Worm (Caenorhabditis elegans) whole organism, L2 larva: ENCODE results near the gene tdo-2.

Source experiments
- C34F6.9 ChIP-seq: fragments of 150-350 bp; optimal IDR thresholded peaks from 2 replicates; lab custom pipeline; 2014; ENCODE audit warnings: missing biosample characterization, missing genetic modification characterization
- F13H6.1 ChIP-seq: sonication (generic microtip); optimal IDR thresholded peaks from 2 replicates; lab custom pipeline; 2016; ENCODE audit warnings: missing genetic modification characterization, missing compliant biosample characterization
- R02D3.7 ChIP-seq: fragments of 150-350 bp; optimal IDR thresholded peaks from 2 replicates; lab custom pipeline; 2014; ENCODE audit warnings: missing biosample characterization, missing genetic modification characterization
- ZK546.5 ChIP-seq: sonication (generic microtip); optimal IDR thresholded peaks from 2 replicates; lab custom pipeline; 2017; ENCODE audit warnings: missing biosample characterization, missing genetic modification characterization
- aly-2 ChIP-seq: fragments of 150-350 bp; optimal IDR thresholded peaks from 2 replicates; lab custom pipeline; 2014; ENCODE audit warnings: missing biosample characterization, missing genetic modification characterization
- ama-1 ChIP-seq: fragments of 150-350 bp; optimal IDR thresholded peaks from 2 replicates; lab custom pipeline; 2018; ENCODE audit warnings: inconsistent platforms
- blmp-1 ChIP-seq: sonication (generic microtip); optimal IDR thresholded peaks from 2 replicates; lab custom pipeline; 2017; ENCODE audit warnings: missing genetic modification characterization, mild to moderate bottlenecking, missing compliant biosample characterization, antibody characterized with exemption, moderate library complexity; ENCODE audit not compliant: insufficient read depth
- ceh-16 ChIP-seq: fragments of 150-350 bp; optimal IDR thresholded peaks from 2 replicates; lab custom pipeline; 2014; ENCODE audit warnings: missing biosample characterization, missing genetic modification characterization
- ceh-82 ChIP-seq: fragments of 150-350 bp; optimal IDR thresholded peaks from 2 replicates; lab custom pipeline; 2014; ENCODE audit warnings: missing biosample characterization, missing genetic modification characterization
- crh-2 ChIP-seq: sonication (generic microtip); optimal IDR thresholded peaks from 2 replicates; lab custom pipeline; 2017; ENCODE audit warnings: missing biosample characterization, missing genetic modification characterization
- dmd-4 ChIP-seq: sonication (generic microtip); optimal IDR thresholded peaks from 2 replicates; lab custom pipeline; 2017; ENCODE audit warnings: missing biosample characterization, missing genetic modification characterization
- egl-27 ChIP-seq: sonication (generic microtip); optimal IDR thresholded peaks from 3 replicates; lab custom pipeline; 2017; ENCODE audit warnings: missing biosample characterization, missing genetic modification reagents, missing genetic modification characterization
- elt-1 ChIP-seq: fragments of 150-350 bp; optimal IDR thresholded peaks from 2 replicates; lab custom pipeline; 2014; ENCODE audit warnings: missing biosample characterization, missing genetic modification characterization
- fos-1 ChIP-seq: fragments of 150-350 bp; optimal IDR thresholded peaks from 2 replicates; lab custom pipeline; 2014; ENCODE audit warnings: missing biosample characterization, missing genetic modification characterization
- gmeb-1 ChIP-seq: fragments of 150-350 bp; optimal IDR thresholded peaks from 2 replicates; lab custom pipeline; 2014; ENCODE audit warnings: missing biosample characterization, missing genetic modification characterization
- lin-11 ChIP-seq: fragments of 150-350 bp; sonication (generic microtip); optimal IDR thresholded peaks from 2 replicates; lab custom pipeline; 2014; ENCODE audit warnings: missing biosample characterization, missing genetic modification characterization, inconsistent platforms, mixed read lengths
- lin-13 ChIP-seq: fragments of 150-350 bp; optimal IDR thresholded peaks from 2 replicates; lab custom pipeline; 2014; ENCODE audit warnings: missing biosample characterization, missing genetic modification reagents, missing genetic modification characterization
- lin-39 ChIP-seq: fragments of 150-350 bp; optimal IDR thresholded peaks from 2 replicates; lab custom pipeline; 2014; ENCODE audit warnings: missing biosample characterization, missing genetic modification reagents, missing genetic modification characterization
- lsy-2 ChIP-seq, 2 experiments: fragments of 150-350 bp in 1 of 2; sonication (generic microtip) in 1 of 2; optimal IDR thresholded peaks; 2 replicates each; lab custom pipeline; 2014 to 2017; ENCODE audit warnings: missing biosample characterization in 2 of 2, missing genetic modification characterization in 2 of 2
- mab-5 ChIP-seq: fragments of 150-350 bp; optimal IDR thresholded peaks from 2 replicates; lab custom pipeline; 2014; ENCODE audit warnings: missing biosample characterization, missing genetic modification characterization
- nhr-10 ChIP-seq: sonication (generic microtip); optimal IDR thresholded peaks from 2 replicates; lab custom pipeline; 2017; ENCODE audit warnings: missing biosample characterization, missing genetic modification characterization
- nhr-11 ChIP-seq: fragments of 150-350 bp; optimal IDR thresholded peaks from 2 replicates; lab custom pipeline; 2014; ENCODE audit warnings: missing biosample characterization, missing genetic modification characterization
- nhr-12 ChIP-seq: fragments of 150-350 bp; optimal IDR thresholded peaks from 2 replicates; lab custom pipeline; 2014; ENCODE audit warnings: missing biosample characterization, missing genetic modification characterization
- nhr-129 ChIP-seq: fragments of 150-350 bp; optimal IDR thresholded peaks from 2 replicates; lab custom pipeline; 2014; ENCODE audit warnings: missing biosample characterization, missing genetic modification characterization
- nhr-21 ChIP-seq: fragments of 150-350 bp; optimal IDR thresholded peaks from 2 replicates; lab custom pipeline; 2014; ENCODE audit warnings: missing biosample characterization, missing genetic modification characterization
- nhr-23 ChIP-seq: fragments of 150-350 bp; optimal IDR thresholded peaks from 2 replicates; lab custom pipeline; 2014; ENCODE audit warnings: missing biosample characterization, missing genetic modification reagents, missing genetic modification characterization
- nhr-237 ChIP-seq: fragments of 150-350 bp; optimal IDR thresholded peaks from 2 replicates; lab custom pipeline; 2014; ENCODE audit warnings: missing biosample characterization, missing genetic modification characterization
- nhr-25 ChIP-seq: fragments of 150-350 bp; sonication (generic microtip); optimal IDR thresholded peaks from 3 replicates; lab custom pipeline; 2014; ENCODE audit warnings: missing biosample characterization, missing genetic modification characterization
- nhr-6 ChIP-seq: fragments of 150-350 bp; optimal IDR thresholded peaks from 2 replicates; lab custom pipeline; 2014; ENCODE audit warnings: missing biosample characterization, missing genetic modification characterization
- nhr-77 ChIP-seq: fragments of 150-350 bp; optimal IDR thresholded peaks from 2 replicates; lab custom pipeline; 2014; ENCODE audit warnings: missing biosample characterization, missing genetic modification characterization
- peb-1 ChIP-seq: fragments of 150-350 bp; optimal IDR thresholded peaks from 2 replicates; lab custom pipeline; 2014; ENCODE audit warnings: missing biosample characterization, missing genetic modification characterization
- sem-4 ChIP-seq: fragments of 150-350 bp; optimal IDR thresholded peaks from 2 replicates; lab custom pipeline; 2014; ENCODE audit warnings: missing biosample characterization, missing genetic modification reagents, missing genetic modification characterization
- sma-3 ChIP-seq: sonication (generic microtip); optimal IDR thresholded peaks from 2 replicates; lab custom pipeline; 2016; ENCODE audit warnings: missing genetic modification reagents, missing genetic modification characterization, missing compliant biosample characterization
- sma-9 ChIP-seq, 2 experiments: fragments of 150-350 bp in 1 of 2; sonication (generic microtip) in 1 of 2; optimal IDR thresholded peaks; 2 replicates each; lab custom pipeline; 2014 to 2016; ENCODE audit warnings: missing genetic modification characterization in 2 of 2, mild to moderate bottlenecking in 1 of 2, missing biosample characterization in 1 of 2, missing compliant biosample characterization in 1 of 2, missing genetic modification reagents in 1 of 2, moderate library complexity in 1 of 2
- snpc-4 ChIP-seq: fragments of 150-350 bp; optimal IDR thresholded peaks from 2 replicates; lab custom pipeline; 2014; ENCODE audit warnings: missing biosample characterization, missing genetic modification characterization
- unc-39 ChIP-seq: fragments of 150-350 bp; optimal IDR thresholded peaks from 2 replicates; lab custom pipeline; 2014; ENCODE audit warnings: missing biosample characterization, missing genetic modification characterization
- unc-55 ChIP-seq: fragments of 150-350 bp; sonication (generic microtip); optimal IDR thresholded peaks from 3 replicates; lab custom pipeline; 2014; ENCODE audit warnings: missing biosample characterization, missing genetic modification reagents, missing genetic modification characterization
- ztf-1 ChIP-seq: fragments of 200-800 bp; sonication (Bioruptor generic); conservative IDR thresholded peaks from 2 replicates; pipeline ENCODE4 v1.3.6; 2022; ENCODE audit warnings: missing genetic modification characterization, missing compliant biosample characterization
- ztf-4 ChIP-seq: fragments of 150-350 bp; optimal IDR thresholded peaks from 2 replicates; lab custom pipeline; 2014; ENCODE audit warnings: missing biosample characterization, missing genetic modification characterization

The tdo-2 gene

DNA sequence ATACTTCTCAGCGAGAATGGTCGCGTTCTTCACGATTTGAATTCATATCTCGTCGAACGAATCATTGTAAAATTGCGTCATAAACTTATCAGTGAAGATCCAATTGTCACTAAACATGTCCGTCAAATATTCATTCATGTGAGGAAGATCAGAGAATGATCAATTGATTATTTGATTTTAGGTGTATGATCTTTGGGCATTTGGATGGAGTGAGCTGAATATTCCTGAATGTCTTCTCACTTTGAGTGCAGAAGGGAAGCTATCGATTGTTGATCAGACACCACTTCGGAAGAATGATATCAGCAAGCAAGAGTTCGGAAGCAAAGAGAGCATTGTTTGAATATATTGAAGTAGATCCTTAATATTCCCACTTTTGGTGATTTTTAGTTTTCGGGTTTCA is 45.5 kb downstream of the tdo-2 start (continued):
- TF ChIP-seq fos-1 (tag; lab: Kevin White, UChicago) = peak; percentile 42
- TF ChIP-seq lin-11 (tag; lab: Kevin White, UChicago) = no peak
- TF ChIP-seq mab-5 (tag; lab: Kevin White, UChicago) = no peak

DNA sequence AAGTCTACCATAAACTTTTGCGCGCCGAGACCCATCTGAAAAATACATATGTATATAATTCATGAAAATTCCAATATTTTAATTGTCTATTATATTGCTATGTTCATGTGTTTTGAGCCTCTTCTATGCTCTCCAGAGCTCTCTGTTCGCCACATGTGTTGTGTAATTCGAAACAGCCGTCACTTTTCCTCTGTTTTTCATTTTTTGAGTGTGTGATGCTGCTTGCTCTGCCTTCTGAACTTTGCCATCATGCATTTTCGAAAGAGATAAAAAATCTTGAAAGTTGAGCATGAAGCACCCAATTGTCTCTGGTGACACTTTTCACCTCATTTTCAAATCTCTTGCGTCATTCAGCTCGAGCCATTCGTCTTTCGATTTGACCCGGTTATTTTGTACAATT is 47.5 kb downstream of the tdo-2 start:
- peak; percentile 67 for TF ChIP-seq nhr-129 (tag; lab: Kevin White, UChicago)
- no peak for TF ChIP-seq ztf-4 (tag; lab: Kevin White, UChicago)
- no peak for TF ChIP-seq lsy-2 (tag; optimal IDR thresholded peaks at IDR 0.05; lab: Kevin White, UChicago)
- no peak for TF ChIP-seq F13H6.1 (tag; lab: Kevin White, UChicago)

DNA sequence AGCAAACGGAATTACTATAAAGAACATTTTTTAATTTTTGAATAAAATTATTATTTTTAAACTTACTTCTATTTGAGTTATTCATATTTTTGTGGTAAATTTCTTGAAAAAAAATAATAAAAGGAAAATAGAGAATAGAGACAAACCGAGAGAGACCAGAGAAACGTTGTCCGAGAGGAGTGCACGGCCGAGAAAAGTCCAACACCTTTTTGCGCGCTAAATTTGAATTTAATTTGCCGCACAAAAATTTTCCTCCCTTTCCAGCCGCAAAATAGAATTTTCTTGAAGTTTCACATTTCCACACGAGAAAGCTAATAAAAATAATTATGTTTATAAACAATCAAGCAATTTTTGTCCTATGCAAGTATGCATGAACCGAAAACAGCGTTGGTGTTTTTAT is 48.0 kb downstream of the tdo-2 start, which contains the start of the genes F01F1.11 and F01F1.3:
Gene F01F1.11, minus strand, starts transcription at position 118 of the 400 bp plus-strand sequence.
Gene F01F1.3, plus strand, starts transcription at position 179 of the 400 bp plus-strand sequence.
- TF ChIP-seq blmp-1 (tag; lab: Kevin White, UChicago) = peak; percentile 25
- TF ChIP-seq nhr-6 (tag; lab: Kevin White, UChicago) = peak; percentile 52
- TF ChIP-seq egl-27 (tag; lab: Kevin White, UChicago) = peak; percentile 68
- no peak for TF ChIP-seq R02D3.7 (tag; lab: Kevin White, UChicago)
- no peak for TF ChIP-seq ceh-16 (tag; lab: Kevin White, UChicago)
- TF ChIP-seq fos-1 (tag; lab: Kevin White, UChicago) = peak; percentile 33
- peak; percentile 95 for TF ChIP-seq gmeb-1
- TF ChIP-seq mab-5 (tag; lab: Kevin White, UChicago) = no peak
- TF ChIP-seq nhr-237 = no peak
- peak; percentile 69 for TF ChIP-seq lin-13 (GFP tag; lab: Kevin White, UChicago)
- TF ChIP-seq unc-39 (tag; lab: Kevin White, UChicago) = no peak
- TF ChIP-seq nhr-12 (tag; lab: Kevin White, UChicago) = no peak
- peak; percentile 88 for TF ChIP-seq sma-9 (GFP tag; optimal IDR thresholded peaks at IDR 0.05; lab: Kevin White, UChicago)
- no peak for TF ChIP-seq sma-9 (tag; optimal IDR thresholded peaks at IDR 0.05; lab: Kevin White, UChicago)
- TF ChIP-seq nhr-21 (tag; lab: Kevin White, UChicago) = peak; percentile 76
- TF ChIP-seq unc-55 (GFP tag; lab: Kevin White, UChicago) = peak; percentile 84
- TF ChIP-seq ztf-4 (tag; lab: Kevin White, UChicago) = peak; percentile 5
- TF ChIP-seq ztf-1 (GFP tag; lab: Robert Waterston, UW) = no peak
- TF ChIP-seq nhr-25 (tag; lab: Kevin White, UChicago) = peak; percentile 77
- no peak for TF ChIP-seq nhr-10
- TF ChIP-seq ceh-82 (tag; lab: Kevin White, UChicago) = no peak
- TF ChIP-seq ZK546.5 (tag; lab: Kevin White, UChicago) = no peak
- no peak for TF ChIP-seq dmd-4 (tag; lab: Kevin White, UChicago)
- TF ChIP-seq sem-4 (tag; lab: Kevin White, UChicago) = peak; percentile 8
- TF ChIP-seq crh-2 = peak; percentile 82
- TF ChIP-seq elt-1 (tag; lab: Kevin White, UChicago) = no peak
- peak; percentile 52 for TF ChIP-seq lin-11 (tag; lab: Kevin White, UChicago)
- TF ChIP-seq nhr-77 (tag; lab: Kevin White, UChicago) = peak; percentile 11
- TF ChIP-seq sma-3 = peak; percentile 88
- TF ChIP-seq nhr-11 (tag; lab: Kevin White, UChicago) = no peak
- TF ChIP-seq lin-39 = no peak
- peak; percentile 30 for TF ChIP-seq snpc-4 (tag; lab: Kevin White, UChicago)
- TF ChIP-seq ama-1 = no peak
- peak; percentile 79 for TF ChIP-seq F13H6.1 (tag; lab: Kevin White, UChicago)
- TF ChIP-seq peb-1 (tag; lab: Kevin White, UChicago) = no peak
- TF ChIP-seq C34F6.9 (tag; lab: Kevin White, UChicago) = peak; percentile 60
- peak; percentile 40 for TF ChIP-seq nhr-129 (tag; lab: Kevin White, UChicago)
- TF ChIP-seq lsy-2 (tag; optimal IDR thresholded peaks at IDR 0.05; lab: Kevin White, UChicago) = peak; percentile 48 to 90
- no peak for TF ChIP-seq aly-2 (tag; lab: Kevin White, UChicago)
- no peak for TF ChIP-seq nhr-23
